Comparison of ENCODE assay signal across 2 worm cellular contexts in the genomic region with DNA sequence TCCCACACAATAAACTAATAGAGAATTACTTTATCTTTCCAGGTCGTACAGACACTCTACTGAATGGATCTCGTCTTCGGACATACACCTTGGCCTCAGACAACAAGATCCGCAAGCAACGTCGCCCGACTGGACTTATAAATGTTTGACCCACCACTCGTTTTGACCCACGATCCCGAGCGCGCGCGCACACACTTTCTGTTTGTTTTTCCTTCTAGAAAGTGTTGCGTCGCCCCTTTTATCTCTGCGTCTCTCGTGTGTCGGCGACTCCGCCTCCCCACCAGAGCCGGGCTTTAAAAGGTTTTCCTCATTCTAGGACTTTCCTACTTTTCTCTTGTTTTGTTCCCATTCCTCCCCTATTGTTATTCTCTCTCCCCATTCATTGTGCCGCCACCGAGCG.
A peak's percentile ranks its signal among the peaks of the same experiment; 100 is the strongest.
TF ChIP-seq lines count a peak whose summit lies in the region.

No protein-coding gene starts in this region.

TF ChIP-seq in whole organism, L4 larva, 104 proteins besides CTCF, POLR2A, EP300 and RAD21:
- no peak for TF ChIP-seq dmd-8 (GFP tag; IDR thresholded peaks at IDR 0.05; lab: Robert Waterston, UW)
- TF ChIP-seq aha-1 (tag; lab: Kevin White, UChicago), result peak; percentile 21
- TF ChIP-seq unc-130 (GFP tag; optimal IDR thresholded peaks at IDR 0.05; lab: Kevin White, UChicago), result no peak
- no peak for TF ChIP-seq zip-2 (tag; optimal IDR thresholded peaks at IDR 0.05; lab: Kevin White, UChicago)
- TF ChIP-seq pha-4 (GFP tag; IDR thresholded peaks at IDR 0.05; lab: Robert Waterston, UW), result no peak
- TF ChIP-seq pha-4 (tag; optimal IDR thresholded peaks at IDR 0.05; lab: Kevin White, UChicago), result no peak
- no peak for TF ChIP-seq lin-1 (GFP tag; IDR thresholded peaks at IDR 0.05; lab: Robert Waterston, UW)

TF ChIP-seq in whole organism, young adult, 124 proteins besides CTCF, POLR2A, EP300 and RAD21:
- TF ChIP-seq hsf-1 (GFP tag; IDR thresholded peaks at IDR 0.05; lab: Robert Waterston, UW) (peak; percentile 87), F57A8.1 (GFP tag; optimal IDR thresholded peaks at IDR 0.05; lab: Kevin White, UChicago) (no peak), madf-8 (GFP tag; conservative IDR thresholded peaks at IDR 0.05; lab: Robert Waterston, UW) (peak; percentile 57; the same call in 1 of the 2 replicates), xnd-1 (tag; optimal IDR thresholded peaks at IDR 0.05; lab: Kevin White, UChicago) (peak; percentile 58), efl-1 (GFP tag; optimal IDR thresholded peaks at IDR 0.05; lab: Kevin White, UChicago) (peak; percentile 8), ztf-25 (GFP tag; IDR thresholded peaks at IDR 0.05; lab: Robert Waterston, UW) (no peak)
TF ChIP-seq in whole organism, young adult: peak in this region for 4.
